Fruit fly (Drosophila melanogaster) whole organism, embryonic: ENCODE data around the gene CG32564.
A peak's percentile ranks its signal among the peaks of the same experiment; 100 is the strongest.

Experiments used
- Abd-B ChIP-seq: fragments of 200-800 bp; sonication (Bioruptor generic); optimal IDR thresholded peaks from 2 replicates; lab custom pipeline; 2018; ENCODE audit warnings: missing biosample characterization, mild to moderate bottlenecking, missing genetic modification characterization, moderate library complexity
- Atf3 ChIP-seq: fragments of 200-800 bp; sonication (Bioruptor generic); optimal IDR thresholded peaks from 3 replicates; lab custom pipeline; 2016; ENCODE audit warnings: missing biosample characterization, missing genetic modification characterization
- CG10147 ChIP-seq: fragments of 200-800 bp; sonication (Bioruptor generic); optimal IDR thresholded peaks from 2 replicates; lab custom pipeline; 2019; ENCODE audit warnings: missing biosample characterization, mild to moderate bottlenecking, missing genetic modification characterization, moderate library complexity
- CG10654 ChIP-seq: fragments of 200-800 bp; sonication (Bioruptor generic); optimal IDR thresholded peaks from 2 replicates; lab custom pipeline; 2016; ENCODE audit warnings: missing biosample characterization, missing genetic modification characterization
- CG10979 ChIP-seq: fragments of 200-800 bp; sonication (Bioruptor generic); optimal IDR thresholded peaks from 2 replicates; lab custom pipeline; 2018; ENCODE audit warnings: missing biosample characterization, mild to moderate bottlenecking, missing genetic modification characterization, moderate library complexity
- CG11247 ChIP-seq: fragments of 200-800 bp; sonication (Bioruptor generic); IDR thresholded peaks from 2 replicates; pipeline ENCODE4 v1.3.6; 2022; ENCODE audit warnings: missing biosample characterization, missing genetic modification characterization
- CG12391 ChIP-seq: fragments of 200-800 bp; sonication (Bioruptor generic); optimal IDR thresholded peaks from 3 replicates; lab custom pipeline; 2018; ENCODE audit warnings: missing biosample characterization, mild to moderate bottlenecking, missing genetic modification characterization, moderate library complexity
- CG13287 ChIP-seq: fragments of 200-800 bp; sonication (Bioruptor generic); IDR thresholded peaks from 2 replicates; pipeline ENCODE4 v1.3.6; 2022; ENCODE audit warnings: missing biosample characterization, missing genetic modification characterization; ENCODE audit not compliant: partially characterized antibody
- CG14050 ChIP-seq: fragments of 200-800 bp; sonication (Bioruptor generic); IDR thresholded peaks from 3 replicates; pipeline ENCODE4 v1.3.6; 2022; ENCODE audit warnings: missing biosample characterization, missing genetic modification characterization
- CG14710 ChIP-seq: fragments of 200-800 bp; sonication (Bioruptor generic); optimal IDR thresholded peaks from 3 replicates; lab custom pipeline; 2019; ENCODE audit warnings: missing biosample characterization, mild to moderate bottlenecking, missing genetic modification characterization, moderate library complexity
- CG15269 ChIP-seq: fragments of 200-800 bp; sonication (Bioruptor generic); optimal IDR thresholded peaks from 2 replicates; lab custom pipeline; 2018; ENCODE audit warnings: missing biosample characterization, mild to moderate bottlenecking, missing genetic modification characterization, moderate library complexity
- CG17328 ChIP-seq: fragments of 200-800 bp; sonication (Bioruptor generic); IDR thresholded peaks from 2 replicates; pipeline ENCODE4 v1.3.6; 2022; ENCODE audit warnings: missing biosample characterization, missing genetic modification characterization
- CG1832 ChIP-seq: fragments of 200-800 bp; sonication (Bioruptor generic); optimal IDR thresholded peaks from 2 replicates; lab custom pipeline; 2017; ENCODE audit warnings: missing biosample characterization, mild to moderate bottlenecking, missing genetic modification characterization, inconsistent platforms
- CG18599 ChIP-seq: fragments of 200-800 bp; sonication (Bioruptor generic); optimal IDR thresholded peaks from 3 replicates; lab custom pipeline; 2017; ENCODE audit warnings: missing biosample characterization, missing genetic modification characterization, mild to moderate bottlenecking, moderate library complexity, missing genetic modification reagents
- CG30020 ChIP-seq: fragments of 200-800 bp; optimal IDR thresholded peaks from 2 replicates; lab custom pipeline; 2019; ENCODE audit warnings: missing biosample characterization, mild to moderate bottlenecking, missing genetic modification characterization, moderate library complexity
- CG30403 ChIP-seq: fragments of 200-800 bp; sonication (Bioruptor generic); optimal IDR thresholded peaks from 3 replicates; lab custom pipeline; 2016; ENCODE audit warnings: missing biosample characterization, missing genetic modification characterization
- CG30431 ChIP-seq: fragments of 200-800 bp; sonication (Bioruptor generic); optimal IDR thresholded peaks from 2 replicates; lab custom pipeline; 2017; ENCODE audit warnings: missing biosample characterization, missing genetic modification characterization
- CG34224 ChIP-seq: fragments of 200-800 bp; sonication (Bioruptor generic); IDR thresholded peaks from 3 replicates; pipeline ENCODE4 v1.3.6; 2022; ENCODE audit warnings: missing biosample characterization, missing genetic modification characterization; ENCODE audit not compliant: partially characterized antibody
- CG34376 ChIP-seq: fragments of 200-800 bp; sonication (Bioruptor generic); optimal IDR thresholded peaks from 2 replicates; lab custom pipeline; 2018; ENCODE audit warnings: missing biosample characterization, mild to moderate bottlenecking, missing genetic modification characterization
- CG34422 ChIP-seq: fragments of 200-800 bp; sonication (Bioruptor generic); IDR thresholded peaks from 3 replicates; pipeline ENCODE4 v1.3.6; 2022; ENCODE audit warnings: missing biosample characterization, missing genetic modification characterization
- CG4360 ChIP-seq: fragments of 200-800 bp; sonication (Bioruptor generic); IDR thresholded peaks from 2 replicates; pipeline ENCODE4 v1.3.6; 2022; ENCODE audit warnings: missing biosample characterization, missing genetic modification characterization
- CG4424 ChIP-seq: fragments of 200-800 bp; sonication (Bioruptor generic); optimal IDR thresholded peaks from 3 replicates; lab custom pipeline; 2016; ENCODE audit warnings: missing biosample characterization, missing genetic modification characterization
- CG4730 ChIP-seq: fragments of 200-800 bp; sonication (Bioruptor generic); IDR thresholded peaks from 2 replicates; pipeline ENCODE4 v1.3.6; 2022; ENCODE audit warnings: missing biosample characterization, missing genetic modification characterization
- CG7987 ChIP-seq: fragments of 200-800 bp; sonication (Bioruptor generic); optimal IDR thresholded peaks from 2 replicates; lab custom pipeline; 2018; ENCODE audit warnings: missing biosample characterization, mild to moderate bottlenecking, missing genetic modification characterization, moderate library complexity
- CG8924 ChIP-seq: fragments of 200-800 bp; optimal IDR thresholded peaks from 3 replicates; lab custom pipeline; 2019; ENCODE audit warnings: missing biosample characterization, mild to moderate bottlenecking, missing genetic modification characterization, moderate library complexity
- CG9215 ChIP-seq: fragments of 200-800 bp; sonication (Bioruptor generic); IDR thresholded peaks from 2 replicates; pipeline ENCODE4 v1.3.6; 2022; ENCODE audit warnings: missing biosample characterization, missing genetic modification characterization
- CG9876 ChIP-seq: fragments of 200-800 bp; sonication (Bioruptor generic); optimal IDR thresholded peaks from 2 replicates; lab custom pipeline; 2016; ENCODE audit warnings: missing biosample characterization, missing genetic modification characterization
- CHES-1-like ChIP-seq: fragments of 200-800 bp; sonication (Bioruptor generic); optimal IDR thresholded peaks from 2 replicates; lab custom pipeline; 2016; ENCODE audit warnings: missing biosample characterization, missing genetic modification characterization
- CkIIα-i1 ChIP-seq: fragments of 200-800 bp; sonication (Bioruptor generic); IDR thresholded peaks from 2 replicates; pipeline ENCODE4 v1.3.6; 2022; ENCODE audit warnings: missing biosample characterization, missing genetic modification characterization
- Neu2 ChIP-seq: fragments of 200-800 bp; sonication (Bioruptor generic); optimal IDR thresholded peaks from 3 replicates; lab custom pipeline; 2016; ENCODE audit warnings: missing biosample characterization, missing genetic modification characterization, borderline replicate concordance
- Nf-YB ChIP-seq: fragments of 200-800 bp; sonication (Bioruptor generic); optimal IDR thresholded peaks from 3 replicates; lab custom pipeline; 2019; ENCODE audit warnings: missing biosample characterization, mild to moderate bottlenecking, missing genetic modification characterization, moderate library complexity
- Optix ChIP-seq: fragments of 200-800 bp; sonication (Bioruptor generic); IDR thresholded peaks from 3 replicates; pipeline ENCODE4 v1.3.6; 2022; ENCODE audit warnings: missing biosample characterization, missing genetic modification characterization
- Sin3A ChIP-seq: fragments of >200 bp; optimal IDR thresholded peaks from 2 replicates; lab custom pipeline; 2018
- Ssrp ChIP-seq: fragments of 200-800 bp; sonication (Bioruptor generic); optimal IDR thresholded peaks from 2 replicates; lab custom pipeline; 2018; ENCODE audit warnings: missing biosample characterization, mild to moderate bottlenecking, missing genetic modification characterization, moderate library complexity
- Stat92E ChIP-seq, 3 experiments: fragments of >200 bp in 2 of 3; fragments of 200-800 bp in 1 of 3; sonication (Bioruptor generic) in 1 of 3; optimal IDR thresholded peaks; 2 replicates each; lab custom pipeline; 2017 to 2019; ENCODE audit warnings: missing biosample characterization in 3 of 3, missing genetic modification characterization in 3 of 3, mild to moderate bottlenecking in 1 of 3, moderate library complexity in 1 of 3
- cad ChIP-seq: fragments of >200 bp; optimal IDR thresholded peaks from 2 replicates; lab custom pipeline; 2017; ENCODE audit warnings: missing biosample characterization, missing genetic modification characterization
- corto ChIP-seq: fragments of 200-800 bp; sonication (Bioruptor generic); optimal IDR thresholded peaks from 2 replicates; lab custom pipeline; 2016; ENCODE audit warnings: missing biosample characterization, mild to moderate bottlenecking, missing genetic modification characterization, moderate library complexity
- dimm ChIP-seq: fragments of 200-800 bp; sonication (Bioruptor generic); IDR thresholded peaks from 2 replicates; pipeline ENCODE4 v1.3.6; 2022; ENCODE audit warnings: missing biosample characterization, missing genetic modification characterization
- disco-r ChIP-seq: fragments of 200-800 bp; sonication (Bioruptor generic); optimal IDR thresholded peaks from 2 replicates; lab custom pipeline; 2016; ENCODE audit warnings: missing biosample characterization, missing genetic modification characterization
- dmrt11E ChIP-seq: fragments of 200-800 bp; sonication (Bioruptor generic); optimal IDR thresholded peaks from 3 replicates; lab custom pipeline; 2018; ENCODE audit warnings: missing biosample characterization, mild to moderate bottlenecking, missing genetic modification characterization, moderate library complexity
- fd96Cb ChIP-seq: fragments of 200-800 bp; sonication (Bioruptor generic); optimal IDR thresholded peaks from 2 replicates; lab custom pipeline; 2018; ENCODE audit warnings: missing biosample characterization, mild to moderate bottlenecking, missing genetic modification characterization, moderate library complexity
- grn ChIP-seq: fragments of 200-800 bp; sonication (Bioruptor generic); optimal IDR thresholded peaks from 3 replicates; lab custom pipeline; 2017; ENCODE audit warnings: missing biosample characterization, missing genetic modification characterization
- gsb-n ChIP-seq: fragments of 200-800 bp; sonication (Bioruptor generic); optimal IDR thresholded peaks from 3 replicates; lab custom pipeline; 2018; ENCODE audit warnings: missing biosample characterization, mild to moderate bottlenecking, missing genetic modification characterization
- jing ChIP-seq: fragments of 200-800 bp; sonication (Bioruptor generic); optimal IDR thresholded peaks from 2 replicates; lab custom pipeline; 2018; ENCODE audit warnings: missing biosample characterization, mild to moderate bottlenecking, missing genetic modification characterization
- kah ChIP-seq: fragments of 200-800 bp; sonication (Bioruptor generic); optimal IDR thresholded peaks from 2 replicates; lab custom pipeline; 2018; ENCODE audit warnings: missing biosample characterization, mild to moderate bottlenecking, missing genetic modification characterization
- kay ChIP-seq: fragments of 200-800 bp; sonication (Bioruptor generic); optimal IDR thresholded peaks from 2 replicates; lab custom pipeline; 2016; ENCODE audit warnings: missing biosample characterization, missing genetic modification characterization
- ranshi ChIP-seq: fragments of 200-800 bp; sonication (Bioruptor generic); IDR thresholded peaks from 2 replicates; pipeline ENCODE4 v1.3.6; 2022; ENCODE audit warnings: missing biosample characterization, missing genetic modification characterization
- sima ChIP-seq: fragments of 200-800 bp; sonication (Bioruptor generic); optimal IDR thresholded peaks from 2 replicates; lab custom pipeline; 2016; ENCODE audit warnings: missing biosample characterization, missing genetic modification characterization
- so ChIP-seq: fragments of 200-800 bp; sonication (Bioruptor generic); IDR thresholded peaks from 3 replicates; pipeline ENCODE4 v1.3.6; 2022; ENCODE audit warnings: missing biosample characterization, missing genetic modification characterization
- tna ChIP-seq: fragments of 200-800 bp; sonication (Bioruptor generic); IDR thresholded peaks from 2 replicates; pipeline ENCODE4 v1.3.6; 2022; ENCODE audit warnings: missing biosample characterization, missing genetic modification characterization; ENCODE audit not compliant: partially characterized antibody
- twi ChIP-seq: fragments of 200-800 bp; optimal IDR thresholded peaks from 2 replicates; lab custom pipeline; 2019; ENCODE audit warnings: missing biosample characterization, mild to moderate bottlenecking, missing genetic modification characterization, moderate library complexity

CG32564 gene

dm6 chrX:17178484-17178921 lies 27.7 kb upstream of the CG32564 start (continued):
- TF ChIP-seq Atf3 (GFP tag; lab: Kevin White, UChicago) (no peak), corto (peak; percentile 98), CG10979 (tag; lab: Kevin White, UChicago) (peak; percentile 99), CG34224 (GFP tag; lab: Robert Waterston, UW) (no peak), kah (peak; percentile 93), Nf-YB (GFP tag; lab: Kevin White, UChicago) (peak; percentile 19), sima (GFP tag; lab: Kevin White, UChicago) (peak; percentile 87), grn (peak; percentile 88), CG13287 (GFP tag; lab: Robert Waterston, UW) (no peak), dmrt11E (no peak), CG14050 (GFP tag; lab: Robert Waterston, UW) (peak; percentile 95), CG34422 (GFP tag; lab: Robert Waterston, UW) (peak; percentile 99), dimm (peak; percentile 98), kay (GFP tag; lab: Kevin White, UChicago) (peak; percentile 97), gsb-n (tag; lab: Kevin White, UChicago) (no peak), CG34376 (GFP tag; lab: Kevin White, UChicago) (peak; percentile 85), CG9215 (GFP tag; lab: Robert Waterston, UW) (peak; percentile 97), CG18599 (GFP tag; lab: Kevin White, UChicago) (peak; percentile 98), CG12391 (tag; lab: Kevin White, UChicago) (no peak), CG17328 (GFP tag; lab: Robert Waterston, UW) (no peak), CHES-1-like (GFP tag; lab: Kevin White, UChicago) (no peak), CG10147 (GFP tag; lab: Kevin White, UChicago) (peak; percentile 96), Optix (GFP tag; lab: Robert Waterston, UW) (0 out of 3 replicates have a peak, but pooled peaks have one; percentile 63), CG14710 (tag; lab: Kevin White, UChicago) (peak; percentile 98), Neu2 (peak; percentile 68), CG4360 (GFP tag; lab: Robert Waterston, UW) (peak; percentile 88), CG7987 (GFP tag; lab: Kevin White, UChicago) (peak; percentile 90), Abd-B (GFP tag; lab: Kevin White, UChicago) (no peak), CG30431 (GFP tag; lab: Kevin White, UChicago) (peak; percentile 26), disco-r (GFP tag; lab: Kevin White, UChicago) (no peak), fd96Cb (peak; percentile 98), CG1832 (GFP tag; lab: Kevin White, UChicago) (peak; percentile 37), jing (GFP tag; lab: Kevin White, UChicago) (no peak), CG15269 (no peak), CG8924 (peak; percentile 96), cad (GFP tag; lab: Kevin White, UChicago) (peak; percentile 61), CG9876 (GFP tag; lab: Kevin White, UChicago) (no peak), CG4730 (GFP tag; lab: Robert Waterston, UW) (peak; percentile 99), CG10654 (GFP tag; lab: Kevin White, UChicago) (peak; percentile 97), CG4424 (GFP tag; lab: Kevin White, UChicago) (peak; percentile 98), CG30403 (GFP tag; lab: Kevin White, UChicago) (peak; percentile 14), CG30020 (tag; lab: Kevin White, UChicago) (peak; percentile 86), so (GFP tag; lab: Robert Waterston, UW) (peak; percentile 97), twi (tag; lab: Kevin White, UChicago) (peak; percentile 22), Sin3A (lab: Kevin White, UChicago) (no peak), tna (no peak), CkIIα-i1 (peak; percentile 82), Stat92E (GFP tag; optimal IDR thresholded peaks at IDR 0.05; lab: Kevin White, UChicago) (peak in 1 of 3 experiments; percentile 99), ranshi (GFP tag; lab: Robert Waterston, UW) (peak; percentile 99), CG11247 (GFP tag; lab: Robert Waterston, UW) (peak; percentile 98), Ssrp (tag; lab: Kevin White, UChicago) (no peak)
